Fruit fly (Drosophila melanogaster): ENCODE measurements around the gene grass.
A peak's percentile ranks its signal among the peaks of the same experiment; 100 is the strongest.

The grass gene

dm6 chr3R:27157814-27158213 is at the start of gene grass:
grass (plus strand) TSS chr3R:27157948.
- no peak for TF ChIP-seq CG17801 (GFP tag; optimal IDR thresholded peaks at IDR 0.05; ENCODE audit: partially characterized antibody)

dm6 chr3R:27108111-27108510 is 49.6 kb upstream of the grass start:
- TF ChIP-seq CG17801 (GFP tag; optimal IDR thresholded peaks at IDR 0.05; ENCODE audit: partially characterized antibody) = no peak

- TF ChIP-seq CG17801 (GFP tag; optimal IDR thresholded peaks at IDR 0.05; ENCODE audit: partially characterized antibody) = no peak
These were observed 48.3 kb upstream of the grass start for dm6 chr3R:27109458-27109857.

dm6 chr3R:27111784-27112602 is 45.8 kb upstream of the grass start, which contains the start of the genes gb and CG5815:
gb (minus strand) TSS chr3R:27112270.
CG5815 (plus strand) TSS chr3R:27112566.
- TF ChIP-seq CG17801 (GFP tag; optimal IDR thresholded peaks at IDR 0.05; ENCODE audit: partially characterized antibody) = peak; percentile 93

dm6 chr3R:27116465-27117092 is 41.2 kb upstream of the grass start, which contains the start of the genes CG6066 and CG5880:
CG6066 (minus strand) TSS chr3R:27116707.
CG5880 (plus strand) TSS chr3R:27116745.
- no peak for TF ChIP-seq CG17801 (GFP tag; optimal IDR thresholded peaks at IDR 0.05; ENCODE audit: partially characterized antibody)

dm6 chr3R:27118346-27118745 is 39.4 kb upstream of the grass start, which contains the start of gene CG5882:
CG5882 (plus strand) TSS chr3R:27118646.
- TF ChIP-seq CG17801 (GFP tag; optimal IDR thresholded peaks at IDR 0.05; ENCODE audit: partially characterized antibody) = no peak

- no peak for TF ChIP-seq CG17801 (GFP tag; optimal IDR thresholded peaks at IDR 0.05; ENCODE audit: partially characterized antibody)
These were observed 33.2 kb upstream of the grass start, which contains the start of gene CG6059 for dm6 chr3R:27124588-27124987. CG6059 (minus strand) TSS chr3R:27124688.

- no peak for TF ChIP-seq CG17801 (GFP tag; optimal IDR thresholded peaks at IDR 0.05; ENCODE audit: partially characterized antibody)
These were observed 29.0 kb upstream of the grass start for dm6 chr3R:27128723-27129122.

dm6 chr3R:27129580-27130385 is 28.0 kb upstream of the grass start:
- TF ChIP-seq CG17801 (GFP tag; optimal IDR thresholded peaks at IDR 0.05; ENCODE audit: partially characterized antibody) = peak; percentile 73

- no peak for TF ChIP-seq CG17801 (GFP tag; optimal IDR thresholded peaks at IDR 0.05; ENCODE audit: partially characterized antibody)
These were observed 27.1 kb upstream of the grass start for dm6 chr3R:27130551-27131161.

- TF ChIP-seq CG17801 (GFP tag; optimal IDR thresholded peaks at IDR 0.05; ENCODE audit: partially characterized antibody) = no peak
These were observed 26.3 kb upstream of the grass start for dm6 chr3R:27131408-27131807.

- no peak for TF ChIP-seq CG17801 (GFP tag; optimal IDR thresholded peaks at IDR 0.05; ENCODE audit: partially characterized antibody)
These were observed 23.8 kb upstream of the grass start for dm6 chr3R:27133992-27134391.

- no peak for TF ChIP-seq CG17801 (GFP tag; optimal IDR thresholded peaks at IDR 0.05; ENCODE audit: partially characterized antibody)
These were observed 22.9 kb upstream of the grass start for dm6 chr3R:27134728-27135361.

All from ovary, adult (tissue).